Worm (Caenorhabditis elegans) whole organism, L4/young adult: ENCODE measurements around the gene ZK742.3.

ENCODE experiments used
- W03F9.2 ChIP-seq: fragments of 150-350 bp; optimal IDR thresholded peaks from 2 replicates; lab custom pipeline; 2014; ENCODE audit warnings: missing biosample characterization, missing genetic modification characterization
- dao-5 ChIP-seq: sonication (generic microtip); optimal IDR thresholded peaks from 2 replicates; lab custom pipeline; 2016; ENCODE audit warnings: missing genotype, missing genetic modification characterization, moderate library complexity, missing compliant biosample characterization
- him-1 ChIP-seq: sonication (generic microtip); optimal IDR thresholded peaks from 2 replicates; lab custom pipeline; 2016; ENCODE audit warnings: missing genotype, missing genetic modification reagents, missing genetic modification characterization, missing compliant biosample characterization

- no peak for TF ChIP-seq dao-5
- no peak for TF ChIP-seq him-1
- TF ChIP-seq W03F9.2 (tag; lab: Kevin White, UChicago) = no peak
These were observed 24.6 kb downstream of the ZK742.3 start, which contains the start of gene C26F1.1 for ce11 chrV:7785117-7785516.
